Worm (Caenorhabditis elegans) whole organism, late embryonic: ENCODE measurements around the gene nuaf-1.

Source experiments
- C08G9.2 ChIP-seq: sonication (generic microtip); optimal IDR thresholded peaks from 2 replicates; lab custom pipeline; 2016; ENCODE audit warnings: mild to moderate bottlenecking, missing genetic modification characterization, moderate library complexity, missing compliant biosample characterization
- C38D4.7 ChIP-seq: fragments of 200-800 bp; sonication (Bioruptor generic); optimal IDR thresholded peaks from 2 replicates; lab custom pipeline; 2018; ENCODE audit warnings: mild to moderate bottlenecking, missing genetic modification characterization, moderate library complexity, missing compliant biosample characterization
- F13H6.1 ChIP-seq: sonication (generic microtip); optimal IDR thresholded peaks from 2 replicates; lab custom pipeline; 2016; ENCODE audit warnings: missing genetic modification characterization, missing compliant biosample characterization
- K09A11.1 ChIP-seq: sonication (generic microtip); optimal IDR thresholded peaks from 2 replicates; lab custom pipeline; 2017; ENCODE audit warnings: antibody characterized with exemption, mild to moderate bottlenecking, missing genetic modification characterization, missing compliant biosample characterization; ENCODE audit not compliant: insufficient read depth
- T23F11.4 ChIP-seq: fragments of 200-800 bp; sonication (Bioruptor generic); optimal IDR thresholded peaks from 2 replicates; lab custom pipeline; 2018; ENCODE audit warnings: mild to moderate bottlenecking, missing genetic modification characterization, missing compliant biosample characterization
- Y22D7AL.16 ChIP-seq: sonication (generic microtip); optimal IDR thresholded peaks from 2 replicates; lab custom pipeline; 2016; ENCODE audit warnings: missing genetic modification characterization, missing compliant biosample characterization
- ama-1 ChIP-seq: fragments of 150-350 bp; optimal IDR thresholded peaks from 2 replicates; lab custom pipeline; 2014
- ceh-19 ChIP-seq: fragments of 200-800 bp; sonication (Bioruptor generic); optimal IDR thresholded peaks from 2 replicates; lab custom pipeline; 2018; ENCODE audit warnings: mild to moderate bottlenecking, missing genetic modification characterization, missing compliant biosample characterization
- ceh-30 ChIP-seq: fragments of 150-350 bp; optimal IDR thresholded peaks from 2 replicates; lab custom pipeline; 2014; ENCODE audit warnings: missing biosample characterization, missing genetic modification characterization
- ceh-31 ChIP-seq: sonication (generic microtip); optimal IDR thresholded peaks from 2 replicates; lab custom pipeline; 2016; ENCODE audit warnings: missing genetic modification characterization, missing compliant biosample characterization
- ceh-48 ChIP-seq: sonication (generic microtip); optimal IDR thresholded peaks from 2 replicates; lab custom pipeline; 2016; ENCODE audit warnings: missing genetic modification characterization, inconsistent platforms, missing compliant biosample characterization
- ceh-6 ChIP-seq: fragments of 200-800 bp; sonication (Bioruptor generic); optimal IDR thresholded peaks from 2 replicates; lab custom pipeline; 2018; ENCODE audit warnings: mild to moderate bottlenecking, missing genetic modification characterization, missing compliant biosample characterization
- ceh-9 ChIP-seq: sonication (generic microtip); optimal IDR thresholded peaks from 2 replicates; lab custom pipeline; 2016; ENCODE audit warnings: mild to moderate bottlenecking, missing genetic modification characterization, inconsistent platforms, missing compliant biosample characterization
- che-1 ChIP-seq: sonication (generic microtip); optimal IDR thresholded peaks from 2 replicates; lab custom pipeline; 2016; ENCODE audit warnings: mild to moderate bottlenecking, missing genetic modification characterization, missing compliant biosample characterization
- dmd-4 ChIP-seq: sonication (generic microtip); optimal IDR thresholded peaks from 2 replicates; lab custom pipeline; 2016; ENCODE audit warnings: borderline replicate concordance, missing genetic modification characterization, missing compliant biosample characterization
- ets-4 ChIP-seq: sonication (generic microtip); optimal IDR thresholded peaks from 2 replicates; lab custom pipeline; 2016; ENCODE audit warnings: missing genetic modification characterization, missing compliant biosample characterization
- fax-1 ChIP-seq: sonication (generic microtip); optimal IDR thresholded peaks from 2 replicates; lab custom pipeline; 2016; ENCODE audit warnings: missing genotype, missing genetic modification characterization, missing compliant biosample characterization
- hlh-13 ChIP-seq: fragments of 200-800 bp; sonication (Bioruptor generic); optimal IDR thresholded peaks from 2 replicates; lab custom pipeline; 2018; ENCODE audit warnings: mild to moderate bottlenecking, missing genetic modification characterization, missing compliant biosample characterization
- hlh-15 ChIP-seq: sonication (generic microtip); optimal IDR thresholded peaks from 2 replicates; lab custom pipeline; 2016; ENCODE audit warnings: missing genetic modification characterization, missing compliant biosample characterization
- hlh-8 ChIP-seq: sonication (generic microtip); optimal IDR thresholded peaks from 2 replicates; lab custom pipeline; 2016; ENCODE audit warnings: missing genotype, missing genetic modification characterization, missing compliant biosample characterization
- lim-6 ChIP-seq: sonication (generic microtip); optimal IDR thresholded peaks from 2 replicates; lab custom pipeline; 2016; ENCODE audit warnings: missing genetic modification characterization, missing compliant biosample characterization
- lin-11 ChIP-seq: fragments of 200-800 bp; sonication (Bioruptor generic); optimal IDR thresholded peaks from 2 replicates; lab custom pipeline; 2018; ENCODE audit warnings: mild to moderate bottlenecking, missing genetic modification characterization, missing compliant biosample characterization
- mec-3 ChIP-seq: sonication (generic microtip); optimal IDR thresholded peaks from 2 replicates; lab custom pipeline; 2016; ENCODE audit warnings: borderline replicate concordance, missing genetic modification characterization, missing compliant biosample characterization
- nfya-1 ChIP-seq: sonication (generic microtip); optimal IDR thresholded peaks from 2 replicates; lab custom pipeline; 2017; ENCODE audit warnings: missing genetic modification characterization, mild to moderate bottlenecking, missing compliant biosample characterization, antibody characterized with exemption, moderate library complexity
- odd-2 ChIP-seq: sonication (generic microtip); optimal IDR thresholded peaks from 2 replicates; lab custom pipeline; 2017; ENCODE audit warnings: antibody characterized with exemption, mild to moderate bottlenecking, missing genetic modification characterization, missing compliant biosample characterization
- pha-2 ChIP-seq: sonication (generic microtip); optimal IDR thresholded peaks from 2 replicates; lab custom pipeline; 2017; ENCODE audit warnings: mild to moderate bottlenecking, missing genetic modification characterization, missing compliant biosample characterization
- pha-4 ChIP-seq: fragments of 150-350 bp; optimal IDR thresholded peaks from 2 replicates; lab custom pipeline; 2018; ENCODE audit warnings: missing biosample characterization, missing genetic modification reagents, missing genetic modification characterization
- pros-1 ChIP-seq: fragments of 150-350 bp; optimal IDR thresholded peaks from 2 replicates; lab custom pipeline; 2014; ENCODE audit warnings: missing biosample characterization, missing genetic modification reagents, missing genetic modification characterization
- ref-2 ChIP-seq: sonication (generic microtip); optimal IDR thresholded peaks from 2 replicates; lab custom pipeline; 2016; ENCODE audit warnings: missing genetic modification characterization, missing compliant biosample characterization
- rnt-1 ChIP-seq: sonication (generic microtip); optimal IDR thresholded peaks from 2 replicates; lab custom pipeline; 2016; ENCODE audit warnings: missing genetic modification characterization, missing compliant biosample characterization
- sdc-2 ChIP-seq: sonication (generic microtip); optimal IDR thresholded peaks from 2 replicates; lab custom pipeline; 2016; ENCODE audit warnings: missing genotype, missing genetic modification characterization, missing compliant biosample characterization
- sox-4 ChIP-seq: sonication (generic microtip); optimal IDR thresholded peaks from 2 replicates; lab custom pipeline; 2017; ENCODE audit warnings: mild to moderate bottlenecking, missing genetic modification characterization, inconsistent platforms, missing compliant biosample characterization
- unc-55 ChIP-seq: sonication (generic microtip); optimal IDR thresholded peaks from 2 replicates; lab custom pipeline; 2017; ENCODE audit warnings: missing biosample characterization, missing genetic modification reagents, missing genetic modification characterization
- unc-86 ChIP-seq: sonication (generic microtip); optimal IDR thresholded peaks from 2 replicates; lab custom pipeline; 2016; ENCODE audit warnings: missing genetic modification characterization, missing compliant biosample characterization
- ztf-16 ChIP-seq: sonication (generic microtip); optimal IDR thresholded peaks from 2 replicates; lab custom pipeline; 2017; ENCODE audit warnings: missing genetic modification characterization, missing compliant biosample characterization

Gene nuaf-1

ce11 chrV:13606651-13607242 lies 38.3 kb upstream of the nuaf-1 start, which contains the start of gene fmo-4 (continued):
- no peak for TF ChIP-seq mec-3 (tag; lab: Kevin White, UChicago)
- TF ChIP-seq fax-1 (tag; lab: Kevin White, UChicago), result no peak

- TF ChIP-seq pros-1 (tag; lab: Kevin White, UChicago) (no peak), ceh-19 (GFP tag; lab: Kevin White, UChicago) (no peak), sox-4 (tag; lab: Kevin White, UChicago) (no peak), ceh-48 (tag; lab: Kevin White, UChicago) (no peak), pha-4 (tag; lab: Kevin White, UChicago) (no peak), che-1 (no peak), lin-11 (tag; lab: Kevin White, UChicago) (no peak), dmd-4 (tag; lab: Kevin White, UChicago) (no peak), hlh-15 (tag; lab: Kevin White, UChicago) (no peak)
- TF ChIP-seq, all 69 proteins: peak for 0
These were observed 32.5 kb upstream of the nuaf-1 start, which contains the start of gene rdy-2 for ce11 chrV:13600882-13601281. rdy-2 (minus strand) TSS chrV:13600982.

DNA sequence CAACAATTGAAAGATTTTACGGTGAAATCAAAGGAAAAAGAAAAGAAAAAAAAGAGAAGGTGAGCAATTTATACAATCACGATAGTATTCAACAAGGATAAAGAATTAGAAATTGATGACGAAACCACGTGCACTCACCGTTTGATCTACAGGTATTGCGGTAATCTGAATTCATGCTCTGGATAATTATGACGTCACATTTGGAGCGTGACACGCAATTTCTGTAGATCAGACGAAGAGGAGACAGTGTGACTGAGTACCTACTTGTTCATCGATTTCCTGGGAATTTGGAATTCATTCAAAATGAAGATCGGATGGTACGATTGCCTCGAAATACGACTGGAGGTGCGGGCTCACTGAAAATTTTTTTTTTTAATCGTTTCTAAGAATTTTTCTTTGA lies 29.9 kb upstream of the nuaf-1 start:
- TF ChIP-seq T23F11.4 (GFP tag; lab: Kevin White, UChicago) (no peak), rnt-1 (no peak), ceh-48 (tag; lab: Kevin White, UChicago) (no peak), K09A11.1 (tag; lab: Kevin White, UChicago) (no peak), pha-4 (tag; lab: Kevin White, UChicago) (no peak), hlh-13 (no peak), hlh-8 (tag; lab: Kevin White, UChicago) (no peak)

- TF ChIP-seq T23F11.4 (GFP tag; lab: Kevin White, UChicago), result no peak
- TF ChIP-seq Y22D7AL.16 (tag; lab: Kevin White, UChicago), result no peak
- TF ChIP-seq ceh-48 (tag; lab: Kevin White, UChicago), result no peak
- no peak for TF ChIP-seq ets-4
- TF ChIP-seq F13H6.1, result no peak
- no peak for TF ChIP-seq unc-86 (tag; lab: Kevin White, UChicago)
- no peak for TF ChIP-seq unc-55 (GFP tag; lab: Kevin White, UChicago)
- no peak for TF ChIP-seq sdc-2 (tag; lab: Kevin White, UChicago)
- TF ChIP-seq ceh-31 (tag; lab: Kevin White, UChicago), result no peak
- no peak for TF ChIP-seq pha-4 (tag; lab: Kevin White, UChicago)
- no peak for TF ChIP-seq ama-1 (lab: Kevin White, UChicago)
- no peak for TF ChIP-seq ceh-9 (tag; lab: Kevin White, UChicago)
- no peak for TF ChIP-seq che-1
- no peak for TF ChIP-seq lim-6
- TF ChIP-seq pha-2 (tag; lab: Kevin White, UChicago), result no peak
- TF ChIP-seq ceh-6 (GFP tag; lab: Kevin White, UChicago), result no peak
- no peak for TF ChIP-seq C08G9.2
- no peak for TF ChIP-seq ceh-19 (GFP tag; lab: Kevin White, UChicago)
These were observed 24.7 kb upstream of the nuaf-1 start, which contains the start of gene F53F4.4 for ce11 chrV:13593083-13593482. F53F4.4 (plus strand) TSS chrV:13593383.

DNA sequence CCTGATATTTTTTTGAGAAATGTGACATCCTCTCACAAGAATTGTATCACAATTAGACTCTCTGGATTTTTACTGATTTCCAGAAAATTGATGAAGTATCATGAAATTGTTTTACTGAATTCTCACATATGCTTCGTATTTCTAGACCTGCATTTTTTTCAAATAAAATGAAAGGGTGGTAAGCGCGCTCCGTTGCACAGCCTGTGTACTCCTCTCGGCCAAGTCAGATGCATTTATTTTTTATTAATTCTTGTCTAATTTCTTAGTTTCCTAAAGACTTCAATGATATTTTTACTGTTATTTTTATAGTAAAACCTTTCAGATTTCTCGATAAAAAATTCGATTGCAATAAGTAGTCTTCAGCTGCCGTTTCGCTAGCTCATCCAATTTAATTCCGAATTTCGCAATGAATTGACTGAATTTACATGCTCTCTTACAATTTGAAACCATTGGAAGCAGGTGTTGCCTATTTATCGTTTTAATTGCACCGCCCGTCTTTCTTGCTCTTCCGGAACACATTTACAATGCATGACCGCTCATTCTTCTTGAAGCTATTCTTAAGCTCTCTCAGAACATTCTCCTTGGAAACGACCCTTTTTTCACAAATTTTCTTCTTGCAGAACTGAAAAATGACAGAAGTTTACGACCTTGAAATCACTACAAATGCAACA lies 23.2 kb upstream of the nuaf-1 start, which contains the start of gene tbcb-1:
Gene tbcb-1 (plus strand): TSS at position 621 of the 671 bp plus-strand sequence.
- no peak for TF ChIP-seq ceh-30 (tag; lab: Kevin White, UChicago)
- no peak for TF ChIP-seq pha-4 (tag; lab: Kevin White, UChicago)
- TF ChIP-seq odd-2 (tag; lab: Kevin White, UChicago), result no peak
- no peak for TF ChIP-seq hlh-13
- TF ChIP-seq nfya-1 (tag; lab: Kevin White, UChicago), result no peak
- TF ChIP-seq ceh-9 (tag; lab: Kevin White, UChicago), result no peak
- no peak for TF ChIP-seq C38D4.7 (GFP tag; lab: Kevin White, UChicago)
- no peak for TF ChIP-seq fax-1 (tag; lab: Kevin White, UChicago)
- no peak for TF ChIP-seq ztf-16 (tag; lab: Kevin White, UChicago)
- TF ChIP-seq ref-2 (tag; lab: Kevin White, UChicago), result no peak
